Fruit fly (Drosophila melanogaster): Measurements from ENCODE around the gene mrt.

DNA sequence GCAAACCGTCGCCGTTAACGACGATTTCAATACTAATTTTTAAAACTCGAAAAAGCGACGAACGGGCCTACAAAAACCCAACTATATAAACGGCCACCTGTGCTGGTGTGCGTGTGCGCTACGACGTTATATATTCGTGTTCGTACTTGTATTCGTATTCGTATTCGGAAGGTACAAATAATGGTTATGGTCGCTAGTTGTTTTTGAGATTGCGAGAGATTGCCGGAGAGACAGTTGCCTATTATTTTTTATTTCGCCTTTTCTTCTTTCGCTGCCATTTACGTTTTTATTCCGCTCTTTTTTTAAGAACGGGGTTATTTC, 690 bp downstream of the mrt start:
- TF ChIP-seq CG8478 (optimal IDR thresholded peaks at IDR 0.05) (no peak), CTCF (optimal IDR thresholded peaks at IDR 0.05) (peak in 1 of 2 experiments; percentile 16)
